Worm (Caenorhabditis elegans): ENCODE data around the gene T23F11.6.

T23F11.6 gene

ce11 chrIII:4647878-4648277 lies at the start of gene T23F11.6:
Gene T23F11.6 (minus strand): TSS chrIII:4647922.
- TF ChIP-seq ceh-14 (tag; optimal IDR thresholded peaks at IDR 0.05), result no peak
- TF ChIP-seq nhr-232 (tag; optimal IDR thresholded peaks at IDR 0.05), result no peak
- no peak for TF ChIP-seq ets-4 (tag; optimal IDR thresholded peaks at IDR 0.05)

- no peak for TF ChIP-seq zip-5 (tag; optimal IDR thresholded peaks at IDR 0.05)
- TF ChIP-seq F13H6.1 (tag; optimal IDR thresholded peaks at IDR 0.05), result no peak
- TF ChIP-seq gmeb-2 (tag; optimal IDR thresholded peaks at IDR 0.05), result no peak
- no peak for TF ChIP-seq fkh-6 (tag; optimal IDR thresholded peaks at IDR 0.05)
- no peak for TF ChIP-seq ceh-14 (tag; optimal IDR thresholded peaks at IDR 0.05)
- TF ChIP-seq sox-2 (GFP tag; IDR thresholded peaks at IDR 0.05), result no peak
- TF ChIP-seq pqm-1 (tag; optimal IDR thresholded peaks at IDR 0.05), result no peak
- no peak for TF ChIP-seq ceh-31 (tag; optimal IDR thresholded peaks at IDR 0.05)
- no peak for TF ChIP-seq K09A11.1 (tag; optimal IDR thresholded peaks at IDR 0.05; ENCODE audit: insufficient read depth)
- TF ChIP-seq pha-4 (tag; optimal IDR thresholded peaks at IDR 0.05), result no peak
Observed at ce11 chrIII:4696903-4697302, 49.2 kb upstream of the T23F11.6 start.

DNA sequence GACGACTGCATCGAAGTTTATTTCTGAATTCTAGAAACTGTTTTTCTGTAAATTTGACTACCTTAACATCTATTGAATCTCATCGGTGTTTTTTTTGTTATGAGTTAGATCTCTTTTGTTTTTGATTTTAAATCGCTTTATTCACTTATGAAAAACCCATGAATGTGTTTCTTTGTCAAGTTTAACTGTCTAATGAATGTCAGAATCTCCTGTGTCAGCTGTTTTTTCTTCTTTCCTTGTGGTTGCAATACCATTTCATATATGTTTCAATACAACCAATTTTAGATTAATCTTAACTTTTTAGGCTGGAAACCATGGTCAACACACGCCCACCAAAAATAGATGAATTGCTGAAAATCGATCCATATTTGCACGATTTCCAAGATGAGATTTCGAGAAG lies 47.3 kb upstream of the T23F11.6 start, which contains the start of gene T04A8.7:
T04A8.7 (plus strand) TSS at position 301 of the 400 bp plus-strand sequence.
- TF ChIP-seq lin-11 (tag; optimal IDR thresholded peaks at IDR 0.05) (no peak), ceh-19 (GFP tag; optimal IDR thresholded peaks at IDR 0.05) (no peak), hlh-6 (tag; optimal IDR thresholded peaks at IDR 0.05) (no peak), unc-42 (tag; optimal IDR thresholded peaks at IDR 0.05) (no peak), ttx-3 (tag; optimal IDR thresholded peaks at IDR 0.05) (no peak), mec-3 (tag; optimal IDR thresholded peaks at IDR 0.05; ENCODE audit: borderline replicate concordance) (no peak), nhr-11 (tag; optimal IDR thresholded peaks at IDR 0.05) (no peak), fkh-6 (tag; optimal IDR thresholded peaks at IDR 0.05) (no peak), madf-2 (tag; optimal IDR thresholded peaks at IDR 0.05) (no peak), dve-1 (tag; optimal IDR thresholded peaks at IDR 0.05) (no peak), nfya-1 (tag; optimal IDR thresholded peaks at IDR 0.05) (no peak), pag-3 (tag; optimal IDR thresholded peaks at IDR 0.05; ENCODE audit: borderline replicate concordance) (no peak)

DNA sequence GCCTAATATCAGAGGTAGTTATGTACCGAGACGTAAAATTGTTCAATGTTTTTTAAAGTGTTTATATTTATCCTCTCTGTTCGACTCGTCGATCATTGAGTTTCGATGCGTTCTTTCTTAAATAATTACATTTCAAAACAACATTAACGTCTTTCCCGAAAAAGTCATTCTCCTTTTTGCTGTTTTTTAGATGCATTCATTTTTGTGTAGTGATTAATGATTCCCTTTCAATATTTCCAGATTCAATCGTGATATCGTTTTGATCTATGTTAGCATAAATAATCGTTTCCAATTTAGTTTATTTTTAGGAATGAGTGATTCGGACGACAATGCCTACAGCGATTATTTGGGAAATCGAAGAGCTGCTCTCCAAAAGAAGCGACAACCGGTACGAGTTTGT lies 46.0 kb upstream of the T23F11.6 start, which contains the start of gene T04A8.8:
T04A8.8 (plus strand) TSS at position 301 of the 400 bp plus-strand sequence.
- TF ChIP-seq gmeb-2 (tag; optimal IDR thresholded peaks at IDR 0.05) (no peak), ceh-18 (tag; optimal IDR thresholded peaks at IDR 0.05) (no peak), dmd-4 (tag; optimal IDR thresholded peaks at IDR 0.05; ENCODE audit: borderline replicate concordance) (no peak), hlh-30 (tag; optimal IDR thresholded peaks at IDR 0.05; ENCODE audit: insufficient read depth) (no peak)

DNA sequence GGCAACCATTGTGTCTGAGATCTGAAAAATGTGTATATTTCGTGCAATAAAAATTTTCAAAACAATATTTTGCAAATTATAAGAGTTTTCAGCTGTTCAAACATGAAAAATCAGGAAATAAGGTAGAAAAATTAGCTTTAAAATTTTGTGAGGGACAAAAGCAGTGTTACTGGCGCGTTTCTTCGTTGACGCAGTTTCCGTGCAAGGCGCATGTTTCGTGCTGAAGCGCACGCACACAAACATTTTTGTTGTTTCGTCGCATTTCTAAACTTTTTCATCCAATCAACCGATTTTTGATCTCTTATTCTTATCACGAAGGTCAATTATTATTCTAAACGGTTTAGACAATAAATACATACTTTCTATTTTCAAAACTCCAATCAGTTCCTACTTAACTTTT lies 45.6 kb upstream of the T23F11.6 start, which contains the start of gene nifk-1:
nifk-1 (minus strand) TSS at position 27 of the 400 bp plus-strand sequence.
- TF ChIP-seq ztf-16 (tag; optimal IDR thresholded peaks at IDR 0.05), result peak; percentile 5
- peak; percentile 14 for TF ChIP-seq ceh-18 (tag; optimal IDR thresholded peaks at IDR 0.05)
- peak; percentile 29 for TF ChIP-seq unc-42 (tag; optimal IDR thresholded peaks at IDR 0.05)
- no peak for TF ChIP-seq ref-2 (tag; optimal IDR thresholded peaks at IDR 0.05)
- TF ChIP-seq elt-2 (tag; optimal IDR thresholded peaks at IDR 0.05), result peak; percentile 63
- no peak for TF ChIP-seq unc-86 (tag; optimal IDR thresholded peaks at IDR 0.05)
- peak; percentile 23 for TF ChIP-seq ceh-31 (tag; optimal IDR thresholded peaks at IDR 0.05)
- TF ChIP-seq madf-2 (tag; optimal IDR thresholded peaks at IDR 0.05), result no peak
- peak; percentile 16 for TF ChIP-seq ets-4 (tag; optimal IDR thresholded peaks at IDR 0.05)
- peak; percentile 50 for TF ChIP-seq tbx-2 (tag; optimal IDR thresholded peaks at IDR 0.05)
- TF ChIP-seq sox-2 (GFP tag; IDR thresholded peaks at IDR 0.05), result no peak
- TF ChIP-seq nfya-1 (tag; optimal IDR thresholded peaks at IDR 0.05), result peak; percentile 70

DNA sequence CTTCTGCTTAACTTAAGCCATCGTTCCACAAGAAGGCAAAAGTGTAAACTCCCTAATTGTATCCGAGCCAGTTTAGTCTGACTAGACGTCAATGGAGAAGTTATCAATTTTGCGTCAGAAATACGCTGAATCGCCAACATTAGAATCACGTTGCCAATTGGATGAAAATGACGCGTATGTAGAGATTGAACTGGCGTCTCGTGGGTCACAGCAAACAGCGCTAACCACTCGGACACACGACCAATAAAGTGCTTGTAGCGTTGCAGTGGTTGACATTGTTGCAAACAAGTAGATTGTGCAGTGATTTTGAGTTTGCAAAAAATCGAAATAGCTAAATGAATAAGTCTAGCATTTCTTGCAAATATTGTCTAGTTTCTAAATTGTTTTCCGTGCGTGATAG lies 41.9 kb upstream of the T23F11.6 start:
- peak; percentile 89 for TF ChIP-seq ceh-6 (GFP tag; optimal IDR thresholded peaks at IDR 0.05)
- peak; percentile 65 for TF ChIP-seq lin-11 (tag; optimal IDR thresholded peaks at IDR 0.05)
- TF ChIP-seq pax-1 (tag; optimal IDR thresholded peaks at IDR 0.05), result no peak
- peak; percentile 25 for TF ChIP-seq ceh-24 (tag; optimal IDR thresholded peaks at IDR 0.05)
- TF ChIP-seq K09A11.1 (tag; optimal IDR thresholded peaks at IDR 0.05; ENCODE audit: insufficient read depth), result peak; percentile 57
- no peak for TF ChIP-seq unc-55 (GFP tag; optimal IDR thresholded peaks at IDR 0.05)
- TF ChIP-seq fax-1 (tag; optimal IDR thresholded peaks at IDR 0.05), result peak; percentile 70
- no peak for TF ChIP-seq lim-6 (tag; optimal IDR thresholded peaks at IDR 0.05)
- TF ChIP-seq hlh-8 (tag; optimal IDR thresholded peaks at IDR 0.05), result peak; percentile 24
- TF ChIP-seq ceh-22 (tag; optimal IDR thresholded peaks at IDR 0.05), result no peak
- peak; percentile 51 for TF ChIP-seq ceh-30 (tag; optimal IDR thresholded peaks at IDR 0.05)
- TF ChIP-seq zip-5 (tag; optimal IDR thresholded peaks at IDR 0.05), result peak; percentile 35
- TF ChIP-seq nhr-11 (tag; optimal IDR thresholded peaks at IDR 0.05), result no peak
- TF ChIP-seq hlh-30 (tag; optimal IDR thresholded peaks at IDR 0.05; ENCODE audit: insufficient read depth), result peak; percentile 69
- peak; percentile 59 for TF ChIP-seq K02D7.2 (tag; optimal IDR thresholded peaks at IDR 0.05)
- TF ChIP-seq sox-2 (GFP tag; IDR thresholded peaks at IDR 0.05), result peak; percentile 65
- TF ChIP-seq ahr-1 (tag; optimal IDR thresholded peaks at IDR 0.05), result peak; percentile 69
